Fruit fly (Drosophila melanogaster): ENCODE measurements around the gene Nepl9.

Nepl9 gene

DNA sequence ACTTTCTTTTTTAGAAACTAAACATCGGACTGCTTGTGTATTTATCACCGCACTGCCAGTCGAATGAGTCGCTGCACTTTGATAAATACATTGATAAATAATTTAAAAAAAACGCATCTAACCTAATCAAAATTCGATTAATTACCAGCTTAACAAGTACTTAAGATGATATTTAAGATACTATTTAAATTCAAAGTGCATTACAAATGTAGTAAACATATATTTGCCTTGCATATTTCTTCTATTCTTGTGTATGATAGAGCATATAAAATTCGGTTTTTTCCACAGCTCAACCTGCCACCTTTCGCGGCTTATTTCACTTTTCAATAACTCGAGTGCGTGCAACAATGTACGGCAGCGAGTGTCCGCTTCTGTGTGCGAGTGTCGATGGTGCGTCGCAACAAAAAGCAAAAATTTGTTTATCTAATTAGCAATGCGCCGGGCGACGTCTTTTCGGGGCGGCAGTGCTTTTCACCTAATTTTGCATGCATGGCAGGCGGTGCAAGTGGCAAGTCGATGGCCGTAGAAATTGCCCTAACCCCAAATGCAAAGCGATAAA lies 32.6 kb downstream of the Nepl9 start, which contains the start of gene CG13272 (continued):
- TF ChIP-seq CG6854 (GFP tag; optimal IDR thresholded peaks at IDR 0.05) (no peak), CG6792 (GFP tag; optimal IDR thresholded peaks at IDR 0.05) (no peak), Lpt (GFP tag; optimal IDR thresholded peaks at IDR 0.05) (no peak), CG3032 (tag; optimal IDR thresholded peaks at IDR 0.05) (no peak), CG8119 (GFP tag; IDR thresholded peaks at IDR 0.05) (peak; percentile 48; the same call in 2 of the 3 replicates), CG8632 (GFP tag; optimal IDR thresholded peaks at IDR 0.05) (no peak), Eip75B (GFP tag; optimal IDR thresholded peaks at IDR 0.05) (no peak), CG6163 (GFP tag; IDR thresholded peaks at IDR 0.05) (no peak), Ets96B (tag; optimal IDR thresholded peaks at IDR 0.05) (no peak), Smox (GFP tag; optimal IDR thresholded peaks at IDR 0.05) (no peak), CG1621 (tag; optimal IDR thresholded peaks at IDR 0.05) (no peak), Gug (GFP tag; IDR thresholded peaks at IDR 0.05) (peak; percentile 26; the same call in 1 of the 2 replicates), CG11902 (GFP tag; optimal IDR thresholded peaks at IDR 0.05) (no peak), CG6808 (GFP tag; optimal IDR thresholded peaks at IDR 0.05) (no peak), CG34406 (GFP tag; optimal IDR thresholded peaks at IDR 0.05) (no peak), CG11294 (GFP tag; IDR thresholded peaks at IDR 0.05) (no peak), fd59A (GFP tag; optimal IDR thresholded peaks at IDR 0.05) (no peak), CG3919 (GFP tag; optimal IDR thresholded peaks at IDR 0.05) (no peak), CG10631 (GFP tag; optimal IDR thresholded peaks at IDR 0.05) (no peak), topi (GFP tag; optimal IDR thresholded peaks at IDR 0.05) (no peak), cyc (GFP tag; optimal IDR thresholded peaks at IDR 0.05) (no peak), fkh (GFP tag; optimal IDR thresholded peaks at IDR 0.05) (no peak), CG16779 (tag; optimal IDR thresholded peaks at IDR 0.05) (no peak), Hr4 (GFP tag; optimal IDR thresholded peaks at IDR 0.05) (peak; percentile 67), spab (GFP tag; optimal IDR thresholded peaks at IDR 0.05) (no peak), lz (GFP tag; optimal IDR thresholded peaks at IDR 0.05) (no peak)

DNA sequence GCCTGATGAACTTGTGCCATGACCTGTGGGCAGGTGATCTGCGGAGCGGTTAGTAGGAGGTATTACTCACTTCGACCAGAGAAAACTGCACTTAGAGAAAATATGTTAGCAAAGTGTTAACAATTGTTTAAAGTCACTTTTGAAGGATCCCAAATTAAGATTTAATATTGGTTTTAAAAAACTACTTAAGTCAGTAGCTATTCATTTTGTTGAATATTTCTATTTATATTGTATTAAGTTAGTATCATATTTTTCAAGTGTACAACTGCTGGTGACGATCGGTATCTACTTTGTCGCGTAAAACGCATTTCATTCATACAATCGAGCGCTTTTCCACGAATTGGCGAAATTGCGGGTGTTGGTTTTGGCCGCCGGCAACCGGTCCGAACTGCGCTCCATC lies 33.4 kb downstream of the Nepl9 start:
- TF ChIP-seq cyc (GFP tag; optimal IDR thresholded peaks at IDR 0.05) = no peak
- TF ChIP-seq CG6792 (GFP tag; optimal IDR thresholded peaks at IDR 0.05) = no peak
- no peak for TF ChIP-seq CG3032 (tag; optimal IDR thresholded peaks at IDR 0.05)
- no peak for TF ChIP-seq net (GFP tag; optimal IDR thresholded peaks at IDR 0.05)
- TF ChIP-seq CG3919 (GFP tag; optimal IDR thresholded peaks at IDR 0.05) = no peak
- no peak for TF ChIP-seq topi (GFP tag; optimal IDR thresholded peaks at IDR 0.05)
- TF ChIP-seq CG34406 (GFP tag; optimal IDR thresholded peaks at IDR 0.05) = no peak
- TF ChIP-seq CG6808 (GFP tag; optimal IDR thresholded peaks at IDR 0.05) = no peak
- TF ChIP-seq vri (GFP tag; optimal IDR thresholded peaks at IDR 0.05) = no peak
- TF ChIP-seq CG10631 (GFP tag; optimal IDR thresholded peaks at IDR 0.05) = no peak
- peak; percentile 17 for TF ChIP-seq OdsH (GFP tag; optimal IDR thresholded peaks at IDR 0.05)
- no peak for TF ChIP-seq CG6854 (GFP tag; optimal IDR thresholded peaks at IDR 0.05)
- TF ChIP-seq svp (GFP tag) = peak; percentile 65
- peak; percentile 71 for TF ChIP-seq eg (GFP tag; IDR thresholded peaks at IDR 0.05)
- TF ChIP-seq CG11294 (GFP tag; IDR thresholded peaks at IDR 0.05) = 0 out of 2 replicates have a peak, but pooled peaks have one; percentile 11
- peak; percentile 46 for TF ChIP-seq CG4318 (GFP tag; optimal IDR thresholded peaks at IDR 0.05)
- no peak for TF ChIP-seq CG1621 (tag; optimal IDR thresholded peaks at IDR 0.05)
- TF ChIP-seq Eip93F (GFP tag; optimal IDR thresholded peaks at IDR 0.05) = no peak
- no peak for TF ChIP-seq CG6276 (GFP tag; optimal IDR thresholded peaks at IDR 0.05)
- TF ChIP-seq fd85E (GFP tag; optimal IDR thresholded peaks at IDR 0.05) = no peak
- no peak for TF ChIP-seq fkh (GFP tag; optimal IDR thresholded peaks at IDR 0.05)
- TF ChIP-seq achi (GFP tag; optimal IDR thresholded peaks at IDR 0.05) = peak; percentile 32
- TF ChIP-seq dsx (GFP tag; optimal IDR thresholded peaks at IDR 0.05; ENCODE audit: poor library complexity, severe bottlenecking) = no peak
- TF ChIP-seq CG32006 (GFP tag; optimal IDR thresholded peaks at IDR 0.05) = peak; percentile 75
- TF ChIP-seq dac (GFP tag; optimal IDR thresholded peaks at IDR 0.05) = no peak
- peak; percentile 9 for TF ChIP-seq Ets96B (tag; optimal IDR thresholded peaks at IDR 0.05)
- peak; percentile 74 for TF ChIP-seq Hr4 (GFP tag; optimal IDR thresholded peaks at IDR 0.05)
- no peak for TF ChIP-seq CG7368 (GFP tag; optimal IDR thresholded peaks at IDR 0.05)
- no peak for TF ChIP-seq CG16779 (tag; optimal IDR thresholded peaks at IDR 0.05)
- TF ChIP-seq Blimp-1 (GFP tag; optimal IDR thresholded peaks at IDR 0.05) = no peak
- no peak for TF ChIP-seq CG10669 (GFP tag; optimal IDR thresholded peaks at IDR 0.05)
- no peak for TF ChIP-seq Eip75B (GFP tag; optimal IDR thresholded peaks at IDR 0.05)
- no peak for TF ChIP-seq spab (GFP tag; optimal IDR thresholded peaks at IDR 0.05)
- TF ChIP-seq CG11902 (GFP tag; optimal IDR thresholded peaks at IDR 0.05) = no peak
- peak; percentile 29 for TF ChIP-seq acj6 (GFP tag; optimal IDR thresholded peaks at IDR 0.05)
- TF ChIP-seq Ets21C (GFP tag; optimal IDR thresholded peaks at IDR 0.05) = no peak
- TF ChIP-seq CG8319 (GFP tag; optimal IDR thresholded peaks at IDR 0.05) = no peak
- peak; percentile 27 for TF ChIP-seq pdm3 (GFP tag; optimal IDR thresholded peaks at IDR 0.05)
- peak; percentile 6 for TF ChIP-seq Lpt (GFP tag; optimal IDR thresholded peaks at IDR 0.05)
- peak; percentile 49 for TF ChIP-seq Gug (GFP tag; IDR thresholded peaks at IDR 0.05)
- TF ChIP-seq CG11762 (GFP tag; optimal IDR thresholded peaks at IDR 0.05; ENCODE audit: insufficient read depth) = no peak
